Fruit fly (Drosophila melanogaster) whole organism, embryonic: ENCODE data around the gene Sgp.

Experiments
- Atf3 ChIP-seq: fragments of 200-800 bp; sonication (Bioruptor generic); optimal IDR thresholded peaks from 3 replicates; lab custom pipeline; 2016; ENCODE audit warnings: missing biosample characterization, missing genetic modification characterization
- B-H1 ChIP-seq: fragments of 200-800 bp; sonication (Bioruptor generic); IDR thresholded peaks from 3 replicates; pipeline ENCODE4 v1.3.6; 2022; ENCODE audit warnings: missing biosample characterization, missing genetic modification characterization
- Bgb ChIP-seq: fragments of 200-800 bp; sonication (Bioruptor generic); IDR thresholded peaks from 2 replicates; pipeline ENCODE4 v1.3.6; 2022; ENCODE audit warnings: missing biosample characterization, missing genetic modification characterization; ENCODE audit not compliant: partially characterized antibody
- CG10654 ChIP-seq: fragments of 200-800 bp; sonication (Bioruptor generic); optimal IDR thresholded peaks from 2 replicates; lab custom pipeline; 2016; ENCODE audit warnings: missing biosample characterization, missing genetic modification characterization
- CG10979 ChIP-seq: fragments of 200-800 bp; sonication (Bioruptor generic); optimal IDR thresholded peaks from 2 replicates; lab custom pipeline; 2018; ENCODE audit warnings: missing biosample characterization, mild to moderate bottlenecking, missing genetic modification characterization, moderate library complexity
- CG11696 ChIP-seq: fragments of 200-800 bp; sonication (Bioruptor generic); IDR thresholded peaks from 2 replicates; pipeline ENCODE4 v1.3.6; 2022; ENCODE audit warnings: missing biosample characterization, missing genetic modification characterization
- CG12236 ChIP-seq: fragments of 200-800 bp; sonication (Bioruptor generic); optimal IDR thresholded peaks from 2 replicates; lab custom pipeline; 2016; ENCODE audit warnings: missing biosample characterization, missing genetic modification characterization
- CG13624 ChIP-seq: fragments of 200-800 bp; sonication (Bioruptor generic); optimal IDR thresholded peaks from 2 replicates; lab custom pipeline; 2016; ENCODE audit warnings: missing biosample characterization, missing genetic modification characterization
- CG13775 ChIP-seq: fragments of 200-800 bp; sonication (Bioruptor generic); optimal IDR thresholded peaks from 3 replicates; lab custom pipeline; 2017; ENCODE audit warnings: missing biosample characterization, mild to moderate bottlenecking, missing genetic modification characterization
- CG14441 ChIP-seq: fragments of 200-800 bp; sonication (Bioruptor generic); IDR thresholded peaks from 2 replicates; pipeline ENCODE4 v1.3.6; 2022; ENCODE audit warnings: missing biosample characterization, missing genetic modification characterization
- CG1529 ChIP-seq: fragments of 200-800 bp; sonication (Bioruptor generic); optimal IDR thresholded peaks from 3 replicates; lab custom pipeline; 2018; ENCODE audit warnings: missing biosample characterization, missing genetic modification characterization
- CG1602 ChIP-seq: fragments of 200-800 bp; sonication (Bioruptor generic); optimal IDR thresholded peaks from 3 replicates; lab custom pipeline; 2016; ENCODE audit warnings: missing biosample characterization, missing genetic modification characterization
- CG16813 ChIP-seq: fragments of 200-800 bp; sonication (Bioruptor generic); IDR thresholded peaks from 3 replicates; pipeline ENCODE4 v1.3.6; 2022; ENCODE audit warnings: missing biosample characterization, missing genetic modification characterization; ENCODE audit not compliant: partially characterized antibody
- CG18619 ChIP-seq: fragments of 200-800 bp; sonication (Bioruptor generic); optimal IDR thresholded peaks from 3 replicates; lab custom pipeline; 2017; ENCODE audit warnings: missing biosample characterization, mild to moderate bottlenecking, missing genetic modification characterization
- CG2116 ChIP-seq: fragments of 200-800 bp; sonication (Bioruptor generic); optimal IDR thresholded peaks from 3 replicates; lab custom pipeline; 2018; ENCODE audit warnings: missing biosample characterization, mild to moderate bottlenecking, missing genetic modification characterization
- CG2678 ChIP-seq: fragments of 200-800 bp; sonication (Bioruptor generic); optimal IDR thresholded peaks from 3 replicates; lab custom pipeline; 2019; ENCODE audit warnings: missing biosample characterization, mild to moderate bottlenecking, missing genetic modification characterization, moderate library complexity
- CG34376 ChIP-seq: fragments of 200-800 bp; sonication (Bioruptor generic); optimal IDR thresholded peaks from 2 replicates; lab custom pipeline; 2018; ENCODE audit warnings: missing biosample characterization, mild to moderate bottlenecking, missing genetic modification characterization
- CG3847 ChIP-seq: fragments of 200-800 bp; sonication (Bioruptor generic); IDR thresholded peaks from 2 replicates; pipeline ENCODE4 v1.3.6; 2022; ENCODE audit warnings: missing biosample characterization, missing genetic modification characterization
- CG4328 ChIP-seq: fragments of 200-800 bp; sonication (Bioruptor generic); optimal IDR thresholded peaks from 3 replicates; lab custom pipeline; 2017; ENCODE audit warnings: missing biosample characterization, missing genetic modification reagents, missing genetic modification characterization
- CG4730 ChIP-seq: fragments of 200-800 bp; sonication (Bioruptor generic); IDR thresholded peaks from 2 replicates; pipeline ENCODE4 v1.3.6; 2022; ENCODE audit warnings: missing biosample characterization, missing genetic modification characterization
- CG5245 ChIP-seq: fragments of 200-800 bp; sonication (Bioruptor generic); optimal IDR thresholded peaks from 3 replicates; lab custom pipeline; 2016; ENCODE audit warnings: missing biosample characterization, missing genetic modification characterization
- CG6654 ChIP-seq: fragments of 200-800 bp; sonication (Bioruptor generic); optimal IDR thresholded peaks from 2 replicates; lab custom pipeline; 2017; ENCODE audit warnings: missing biosample characterization, mild to moderate bottlenecking, missing genetic modification characterization
- CG6813 ChIP-seq: fragments of 200-800 bp; sonication (Bioruptor generic); optimal IDR thresholded peaks from 2 replicates; lab custom pipeline; 2017; ENCODE audit warnings: missing biosample characterization, missing genetic modification characterization, mild to moderate bottlenecking, moderate library complexity, missing genetic modification reagents
- CG8765 ChIP-seq: fragments of 200-800 bp; sonication (Bioruptor generic); IDR thresholded peaks from 2 replicates; pipeline ENCODE4 v1.3.6; 2022; ENCODE audit warnings: missing biosample characterization, missing genetic modification characterization
- CHES-1-like ChIP-seq: fragments of 200-800 bp; sonication (Bioruptor generic); optimal IDR thresholded peaks from 2 replicates; lab custom pipeline; 2016; ENCODE audit warnings: missing biosample characterization, missing genetic modification characterization
- Camta ChIP-seq: fragments of 200-800 bp; sonication (Bioruptor generic); optimal IDR thresholded peaks from 2 replicates; lab custom pipeline; 2016; ENCODE audit warnings: missing biosample characterization, missing genetic modification characterization
- Dad ChIP-seq: fragments of 200-800 bp; sonication (Bioruptor generic); optimal IDR thresholded peaks from 3 replicates; lab custom pipeline; 2016; ENCODE audit warnings: missing biosample characterization, missing genetic modification characterization
- Dbx ChIP-seq: fragments of 200-800 bp; sonication (Bioruptor generic); IDR thresholded peaks from 3 replicates; pipeline ENCODE4 v1.3.6; 2022; ENCODE audit warnings: missing biosample characterization, missing genetic modification characterization
- Dek ChIP-seq: fragments of 200-800 bp; sonication (Bioruptor generic); optimal IDR thresholded peaks from 3 replicates; lab custom pipeline; 2019; ENCODE audit warnings: missing biosample characterization, mild to moderate bottlenecking, missing genetic modification characterization, moderate library complexity
- ERR ChIP-seq: fragments of 200-800 bp; sonication (Bioruptor generic); optimal IDR thresholded peaks from 2 replicates; lab custom pipeline; 2016; ENCODE audit warnings: missing biosample characterization, missing genetic modification characterization
- Gug ChIP-seq: fragments of 200-800 bp; sonication (Bioruptor generic); IDR thresholded peaks from 4 replicates; pipeline ENCODE4 v1.3.6; 2022; ENCODE audit warnings: missing biosample characterization, missing genetic modification characterization
- MBD-R2 ChIP-seq: fragments of 200-800 bp; sonication (Bioruptor generic); IDR thresholded peaks from 2 replicates; pipeline ENCODE4 v1.3.6; 2022; ENCODE audit warnings: missing biosample characterization, missing genetic modification characterization
- MESR4 ChIP-seq: fragments of 200-800 bp; sonication (Bioruptor generic); optimal IDR thresholded peaks from 2 replicates; lab custom pipeline; 2018; ENCODE audit warnings: missing biosample characterization, mild to moderate bottlenecking, missing genetic modification characterization, moderate library complexity
- Nf-YA ChIP-seq: fragments of 200-800 bp; sonication (Bioruptor generic); IDR thresholded peaks from 2 replicates; pipeline ENCODE4 v1.3.6; 2022; ENCODE audit warnings: missing biosample characterization, missing genetic modification characterization
- Ptx1 ChIP-seq: fragments of 200-800 bp; sonication (Bioruptor generic); IDR thresholded peaks from 2 replicates; pipeline ENCODE4 v1.3.6; 2022; ENCODE audit warnings: missing biosample characterization, missing genetic modification characterization
- ase ChIP-seq: fragments of 200-800 bp; sonication (Bioruptor generic); IDR thresholded peaks from 3 replicates; pipeline ENCODE4 v1.3.6; 2022; ENCODE audit warnings: missing biosample characterization, missing genetic modification characterization
- ci ChIP-seq: fragments of 200-800 bp; sonication (Bioruptor generic); IDR thresholded peaks from 3 replicates; pipeline ENCODE4 v1.3.6; 2022; ENCODE audit warnings: missing biosample characterization, missing genetic modification characterization
- crc ChIP-seq: fragments of 200-800 bp; sonication (Bioruptor generic); optimal IDR thresholded peaks from 2 replicates; lab custom pipeline; 2016; ENCODE audit warnings: missing biosample characterization, missing genetic modification characterization
- dati ChIP-seq: fragments of 200-800 bp; sonication (Bioruptor generic); IDR thresholded peaks from 2 replicates; pipeline ENCODE4 v1.3.6; 2022; ENCODE audit warnings: missing biosample characterization, missing genetic modification characterization
- dimm ChIP-seq: fragments of 200-800 bp; sonication (Bioruptor generic); IDR thresholded peaks from 2 replicates; pipeline ENCODE4 v1.3.6; 2022; ENCODE audit warnings: missing biosample characterization, missing genetic modification characterization
- dm ChIP-seq: fragments of 200-800 bp; sonication (Bioruptor generic); optimal IDR thresholded peaks from 3 replicates; lab custom pipeline; 2016; ENCODE audit warnings: missing biosample characterization, missing genetic modification characterization
- dysf ChIP-seq: fragments of 200-800 bp; sonication (Bioruptor generic); IDR thresholded peaks from 3 replicates; pipeline ENCODE4 v1.3.6; 2022; ENCODE audit warnings: missing biosample characterization, missing genetic modification characterization
- exex ChIP-seq: fragments of 200-800 bp; sonication (Bioruptor generic); optimal IDR thresholded peaks from 4 replicates; lab custom pipeline; 2018; ENCODE audit warnings: missing biosample characterization, mild to moderate bottlenecking, missing genetic modification characterization, moderate library complexity
- fu2 ChIP-seq: fragments of 200-800 bp; sonication (Bioruptor generic); optimal IDR thresholded peaks from 2 replicates; lab custom pipeline; 2016; ENCODE audit warnings: missing biosample characterization, missing genetic modification characterization
- grau ChIP-seq: fragments of 200-800 bp; optimal IDR thresholded peaks from 3 replicates; lab custom pipeline; 2019; ENCODE audit warnings: missing biosample characterization, mild to moderate bottlenecking, missing genetic modification characterization, moderate library complexity
- salm ChIP-seq: fragments of 200-800 bp; sonication (Bioruptor generic); optimal IDR thresholded peaks from 2 replicates; lab custom pipeline; 2018; ENCODE audit warnings: missing biosample characterization, mild to moderate bottlenecking, missing genetic modification characterization
- sd ChIP-seq: fragments of 200-800 bp; sonication (Bioruptor generic); optimal IDR thresholded peaks from 3 replicates; lab custom pipeline; 2018; ENCODE audit warnings: missing biosample characterization, mild to moderate bottlenecking, missing genetic modification characterization, moderate library complexity
- seq ChIP-seq: fragments of 200-800 bp; sonication (Bioruptor generic); IDR thresholded peaks from 2 replicates; pipeline ENCODE4 v1.3.6; 2022; ENCODE audit warnings: missing biosample characterization, missing genetic modification characterization
- ssp ChIP-seq: fragments of 200-800 bp; sonication (Bioruptor generic); IDR thresholded peaks from 2 replicates; pipeline ENCODE4 v1.3.6; 2022; ENCODE audit warnings: missing biosample characterization, missing genetic modification characterization
- z ChIP-seq: fragments of 200-800 bp; sonication (Bioruptor generic); IDR thresholded peaks from 3 replicates; pipeline ENCODE4 v1.3.6; 2022; ENCODE audit warnings: missing biosample characterization, missing genetic modification characterization

Gene Sgp

DNA sequence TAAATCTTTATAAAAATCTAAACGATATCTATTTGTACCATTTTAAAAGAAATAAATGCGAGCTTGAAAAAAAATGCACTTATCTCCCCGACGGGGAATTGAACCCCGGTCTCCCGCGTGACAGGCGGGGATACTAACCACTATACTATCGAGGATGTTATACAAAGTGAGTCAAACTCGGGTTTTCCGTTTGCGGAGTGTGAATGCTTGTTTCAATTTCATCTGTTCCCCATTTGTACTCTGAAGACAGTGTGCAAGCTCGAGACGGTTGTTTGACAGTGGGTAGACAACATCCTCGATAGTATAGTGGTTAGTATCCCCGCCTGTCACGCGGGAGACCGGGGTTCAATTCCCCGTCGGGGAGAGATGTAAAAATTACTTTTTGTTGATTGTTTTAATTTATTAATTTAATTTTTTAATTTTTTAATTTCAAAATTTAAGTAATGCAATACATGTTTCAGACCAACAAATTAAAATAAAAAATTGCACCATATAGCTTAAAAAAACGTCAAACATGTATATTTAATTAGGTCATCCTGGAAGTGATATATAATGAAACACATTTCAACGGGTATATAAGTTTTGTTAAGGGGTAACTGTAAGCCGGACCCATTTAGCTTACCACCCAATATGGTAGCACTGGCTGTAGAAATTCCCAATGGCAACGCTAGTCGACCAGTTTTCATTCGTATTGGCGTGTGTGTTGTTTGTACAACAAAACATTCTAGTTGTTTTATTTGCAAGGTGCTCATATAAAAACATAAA lies 22.2 kb downstream of the Sgp start, which contains the start of gene Sema1a (continued):
- TF ChIP-seq CG11696 (GFP tag; lab: Robert Waterston, UW) (0 out of 2 replicates have a peak, but pooled peaks have one; percentile 44), Atf3 (GFP tag; lab: Kevin White, UChicago) (peak; percentile 20), CG14441 (peak; percentile 80), CG18619 (peak; percentile 50), Camta (GFP tag; lab: Kevin White, UChicago) (peak; percentile 50), CG4328 (GFP tag; lab: Kevin White, UChicago) (no peak), Ptx1 (GFP tag; lab: Robert Waterston, UW) (peak; percentile 68), dysf (peak; percentile 69; the same call in 2 of the 3 replicates), CG1602 (GFP tag; lab: Kevin White, UChicago) (peak; percentile 74), Gug (peak; percentile 72), CG16813 (GFP tag; lab: Robert Waterston, UW) (peak; percentile 92), Dad (GFP tag; lab: Kevin White, UChicago) (peak; percentile 30), Dbx (GFP tag; lab: Robert Waterston, UW) (peak; percentile 73; the same call in 2 of the 3 replicates), CG2678 (tag; lab: Kevin White, UChicago) (peak; percentile 54), CG5245 (GFP tag; lab: Kevin White, UChicago) (peak; percentile 11), ERR (GFP tag; lab: Kevin White, UChicago) (no peak), dati (GFP tag; lab: Robert Waterston, UW) (peak; percentile 2; the same call in 1 of the 2 replicates), B-H1 (GFP tag; lab: Robert Waterston, UW) (peak; percentile 46; the same call in 1 of the 3 replicates), Nf-YA (peak; percentile 66; the same call in 1 of the 2 replicates), CG4730 (GFP tag; lab: Robert Waterston, UW) (peak; percentile 51; the same call in 1 of the 2 replicates), exex (peak; percentile 14), ci (peak; percentile 89), CG1529 (GFP tag; lab: Kevin White, UChicago) (peak; percentile 3), MBD-R2 (GFP tag; lab: Robert Waterston, UW) (peak; percentile 34; the same call in 1 of the 2 replicates), dimm (GFP tag; lab: Robert Waterston, UW) (no peak), seq (GFP tag; lab: Robert Waterston, UW) (peak; percentile 30), fu2 (peak; percentile 22), crc (GFP tag; lab: Kevin White, UChicago) (peak; percentile 70), CG6654 (no peak), sd (tag; lab: Kevin White, UChicago) (peak; percentile 88), ase (GFP tag; lab: Robert Waterston, UW) (no peak; the same call in 2 of the 3 replicates), CHES-1-like (GFP tag; lab: Kevin White, UChicago) (peak; percentile 12), CG10979 (tag; lab: Kevin White, UChicago) (peak; percentile 49), CG3847 (GFP tag; lab: Robert Waterston, UW) (no peak; the same call in 1 of the 2 replicates), CG10654 (GFP tag; lab: Kevin White, UChicago) (peak; percentile 25), CG13775 (GFP tag; lab: Kevin White, UChicago) (peak; percentile 66), CG2116 (GFP tag; lab: Kevin White, UChicago) (peak; percentile 33), grau (tag; lab: Kevin White, UChicago) (peak; percentile 87), CG13624 (GFP tag; lab: Kevin White, UChicago) (peak; percentile 67), MESR4 (GFP tag; lab: Kevin White, UChicago) (no peak), Bgb (GFP tag; lab: Robert Waterston, UW) (peak; percentile 90), CG12236 (GFP tag; lab: Kevin White, UChicago) (peak; percentile 13), z (GFP tag; lab: Robert Waterston, UW) (no peak), CG34376 (GFP tag; lab: Kevin White, UChicago) (peak; percentile 25), CG6813 (no peak), salm (tag; lab: Kevin White, UChicago) (peak; percentile 54), ssp (GFP tag; lab: Robert Waterston, UW) (peak; percentile 27), Dek (tag; lab: Kevin White, UChicago) (peak; percentile 49), dm (GFP tag; lab: Kevin White, UChicago) (peak; percentile 14), CG8765 (GFP tag; lab: Robert Waterston, UW) (peak; percentile 50)
